Worm (Caenorhabditis elegans): ENCODE data around the gene fbxa-113.

The fbxa-113 gene

ce11 chrV:20163105-20163449, 40.1 kb upstream of the fbxa-113 start:
- TF ChIP-seq elt-4 (tag; optimal IDR thresholded peaks at IDR 0.05) (no peak), T23F11.4 (GFP tag; optimal IDR thresholded peaks at IDR 0.05) (no peak), dmd-4 (tag; optimal IDR thresholded peaks at IDR 0.05; ENCODE audit: borderline replicate concordance) (no peak), nhr-11 (tag; optimal IDR thresholded peaks at IDR 0.05) (no peak), nfya-1 (tag; optimal IDR thresholded peaks at IDR 0.05) (no peak), hlh-8 (tag; optimal IDR thresholded peaks at IDR 0.05) (no peak)

DNA sequence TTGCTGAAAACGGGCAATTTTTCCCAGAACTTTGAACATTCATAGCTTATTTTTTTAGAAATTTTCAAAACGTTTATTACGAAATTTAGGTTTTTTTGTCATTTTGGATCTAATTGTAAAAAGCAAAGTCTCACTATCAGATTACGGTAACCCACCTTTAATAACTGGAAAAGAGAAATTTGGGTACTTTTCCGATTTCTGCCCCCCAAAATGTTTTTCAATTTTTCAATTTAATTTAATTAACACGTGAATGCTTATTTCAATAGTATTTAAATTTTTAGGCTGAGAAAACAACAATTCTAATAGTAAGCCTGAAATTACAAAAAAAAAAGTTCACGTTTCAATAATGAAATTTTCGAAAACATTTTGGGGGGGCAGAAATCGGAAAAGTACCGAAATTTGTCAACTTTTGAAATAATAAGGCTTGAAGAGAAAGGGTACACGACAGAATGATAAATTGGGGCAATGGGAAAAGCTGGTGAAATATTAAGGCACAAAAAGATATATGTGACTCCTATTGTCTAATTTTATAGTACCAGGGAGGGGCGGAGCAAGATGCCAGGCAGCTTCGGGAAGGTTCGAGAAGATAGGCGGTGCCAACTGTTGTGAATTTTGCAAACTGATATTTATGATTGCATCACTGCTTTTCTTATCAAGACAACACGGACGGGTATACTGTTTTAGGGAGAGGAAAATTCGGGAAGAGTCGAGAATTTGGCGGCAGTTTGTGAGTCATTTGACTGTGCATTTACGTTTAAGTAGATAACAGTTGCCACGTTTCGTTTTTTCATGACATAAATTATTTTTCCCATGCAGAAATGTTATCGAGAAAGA, 38.9 kb upstream of the fbxa-113 start, which contains the start of gene F19B2.5:
Gene F19B2.5, minus strand, starts transcription at position 107 of the 834 bp plus-strand sequence.
- TF ChIP-seq nhr-11 (tag; optimal IDR thresholded peaks at IDR 0.05) (no peak), npax-4 (tag; optimal IDR thresholded peaks at IDR 0.05) (no peak), fax-1 (tag; optimal IDR thresholded peaks at IDR 0.05) (no peak), syd-9 (tag; optimal IDR thresholded peaks at IDR 0.05) (no peak), nfya-1 (tag; optimal IDR thresholded peaks at IDR 0.05) (no peak), ceh-31 (tag; optimal IDR thresholded peaks at IDR 0.05) (no peak), eyg-1 (tag; optimal IDR thresholded peaks at IDR 0.05) (no peak), elt-2 (tag; optimal IDR thresholded peaks at IDR 0.05) (peak; percentile 69)

- TF ChIP-seq ceh-45 (GFP tag; IDR thresholded peaks at IDR 0.05) = no peak
- no peak for TF ChIP-seq nhr-232 (tag; optimal IDR thresholded peaks at IDR 0.05)
These were observed 37.4 kb upstream of the fbxa-113 start for ce11 chrV:20165808-20166207.

ce11 chrV:20171941-20172340, 31.2 kb upstream of the fbxa-113 start, which contains the start of gene srw-39:
srw-39 (minus strand) TSS chrV:20172041.
- TF ChIP-seq ceh-19 (GFP tag; optimal IDR thresholded peaks at IDR 0.05) (no peak), unc-55 (GFP tag; optimal IDR thresholded peaks at IDR 0.05) (no peak), lin-11 (tag; optimal IDR thresholded peaks at IDR 0.05) (no peak), ceh-30 (tag; optimal IDR thresholded peaks at IDR 0.05) (no peak), hlh-8 (tag; optimal IDR thresholded peaks at IDR 0.05) (no peak), pag-3 (tag; optimal IDR thresholded peaks at IDR 0.05; ENCODE audit: borderline replicate concordance) (no peak)

ce11 chrV:20182311-20182710, 20.9 kb upstream of the fbxa-113 start:
- TF ChIP-seq gmeb-2 (tag; optimal IDR thresholded peaks at IDR 0.05) (no peak), ttx-3 (tag; optimal IDR thresholded peaks at IDR 0.05) (no peak), unc-86 (tag; optimal IDR thresholded peaks at IDR 0.05) (no peak), C08G9.2 (tag; optimal IDR thresholded peaks at IDR 0.05) (no peak)

- TF ChIP-seq F13H6.1 (tag; optimal IDR thresholded peaks at IDR 0.05) = no peak
- TF ChIP-seq ztf-16 (tag; optimal IDR thresholded peaks at IDR 0.05) = no peak
- no peak for TF ChIP-seq ceh-45 (GFP tag; IDR thresholded peaks at IDR 0.05)
- no peak for TF ChIP-seq T23F11.4 (GFP tag; optimal IDR thresholded peaks at IDR 0.05)
- TF ChIP-seq ceh-9 (tag; optimal IDR thresholded peaks at IDR 0.05) = no peak
- no peak for TF ChIP-seq zip-5 (tag; optimal IDR thresholded peaks at IDR 0.05)
- no peak for TF ChIP-seq unc-55 (GFP tag; optimal IDR thresholded peaks at IDR 0.05)
- TF ChIP-seq madf-2 (tag; optimal IDR thresholded peaks at IDR 0.05) = no peak
- TF ChIP-seq hlh-30 (tag; optimal IDR thresholded peaks at IDR 0.05; ENCODE audit: insufficient read depth) = no peak
- TF ChIP-seq gmeb-2 (tag; optimal IDR thresholded peaks at IDR 0.05) = no peak
- TF ChIP-seq sox-2 (GFP tag; IDR thresholded peaks at IDR 0.05) = no peak
- no peak for TF ChIP-seq ceh-24 (tag; optimal IDR thresholded peaks at IDR 0.05)
- no peak for TF ChIP-seq che-1 (tag; optimal IDR thresholded peaks at IDR 0.05)
- no peak for TF ChIP-seq syd-9 (tag; optimal IDR thresholded peaks at IDR 0.05)
- no peak for TF ChIP-seq ceh-34 (tag; optimal IDR thresholded peaks at IDR 0.05)
- TF ChIP-seq unc-86 (tag; optimal IDR thresholded peaks at IDR 0.05) = no peak
- TF ChIP-seq ceh-48 (tag; optimal IDR thresholded peaks at IDR 0.05) = no peak
- TF ChIP-seq lim-6 (tag; optimal IDR thresholded peaks at IDR 0.05) = no peak
These were observed 16.6 kb upstream of the fbxa-113 start, which contains the start of gene srz-16 for ce11 chrV:20186579-20186978. srz-16 (minus strand) TSS chrV:20186679.
